4 worm cellular contexts compared by ENCODE assay signal in genomic region chrII:13575018-13575948, ce11.
A peak's percentile ranks its signal among the peaks of the same experiment; 100 is the strongest.
TF ChIP-seq lines count a peak whose summit lies in the region.

mrpl-37 (minus strand) TSS chrII:13575068.
lin-38 (plus strand) TSS chrII:13575925.

TF ChIP-seq in whole organism, L2 larva, 48 proteins besides CTCF, POLR2A, EP300 and RAD21:
- no peak for TF ChIP-seq unc-62 (GFP tag; optimal IDR thresholded peaks at IDR 0.05; lab: Kevin White, UChicago)
- TF ChIP-seq lsy-2 (tag; optimal IDR thresholded peaks at IDR 0.05; lab: Kevin White, UChicago): peak; percentile 30 to 79
- TF ChIP-seq R02D3.7 (tag; optimal IDR thresholded peaks at IDR 0.05; lab: Kevin White, UChicago): no peak
- TF ChIP-seq ama-1 (optimal IDR thresholded peaks at IDR 0.05; lab: Kevin White, UChicago): no peak
- peak; percentile 68 for TF ChIP-seq crh-2 (tag; optimal IDR thresholded peaks at IDR 0.05; lab: Kevin White, UChicago)
- TF ChIP-seq unc-39 (tag; optimal IDR thresholded peaks at IDR 0.05; lab: Kevin White, UChicago): no peak
- peak; percentile 31 for TF ChIP-seq ceh-16 (tag; optimal IDR thresholded peaks at IDR 0.05; lab: Kevin White, UChicago)
- TF ChIP-seq ceh-82 (tag; optimal IDR thresholded peaks at IDR 0.05; lab: Kevin White, UChicago): no peak
- TF ChIP-seq lin-13 (GFP tag; optimal IDR thresholded peaks at IDR 0.05; lab: Kevin White, UChicago): peak; percentile 94
- peak; percentile 22 for TF ChIP-seq sem-4 (tag; optimal IDR thresholded peaks at IDR 0.05; lab: Kevin White, UChicago)
- TF ChIP-seq snpc-4 (tag; optimal IDR thresholded peaks at IDR 0.05; lab: Kevin White, UChicago): peak; percentile 66
- TF ChIP-seq aly-2 (tag; optimal IDR thresholded peaks at IDR 0.05; lab: Kevin White, UChicago): no peak
- TF ChIP-seq nhr-129 (tag; optimal IDR thresholded peaks at IDR 0.05; lab: Kevin White, UChicago): peak; percentile 79
- TF ChIP-seq fos-1 (tag; optimal IDR thresholded peaks at IDR 0.05; lab: Kevin White, UChicago): peak; percentile 22
- TF ChIP-seq sma-9 (GFP tag; optimal IDR thresholded peaks at IDR 0.05; lab: Kevin White, UChicago): no peak
- TF ChIP-seq sma-9 (tag; optimal IDR thresholded peaks at IDR 0.05; lab: Kevin White, UChicago): no peak
- TF ChIP-seq gmeb-1 (tag; optimal IDR thresholded peaks at IDR 0.05; lab: Kevin White, UChicago): peak; percentile 62
- no peak for TF ChIP-seq ztf-4 (tag; optimal IDR thresholded peaks at IDR 0.05; lab: Kevin White, UChicago)
- TF ChIP-seq unc-55 (GFP tag; optimal IDR thresholded peaks at IDR 0.05; lab: Kevin White, UChicago): peak; percentile 96
- TF ChIP-seq lin-11 (tag; optimal IDR thresholded peaks at IDR 0.05; lab: Kevin White, UChicago): peak; percentile 69
- TF ChIP-seq mab-5 (tag; optimal IDR thresholded peaks at IDR 0.05; lab: Kevin White, UChicago): peak; percentile 7
- TF ChIP-seq F13H6.1 (tag; optimal IDR thresholded peaks at IDR 0.05; lab: Kevin White, UChicago): peak; percentile 52
- no peak for TF ChIP-seq peb-1 (tag; optimal IDR thresholded peaks at IDR 0.05; lab: Kevin White, UChicago)
- TF ChIP-seq C34F6.9 (tag; optimal IDR thresholded peaks at IDR 0.05; lab: Kevin White, UChicago): peak; percentile 65

TF ChIP-seq in whole organism, L4 larva, 104 proteins besides CTCF, POLR2A, EP300 and RAD21 (continues in another document):
- TF ChIP-seq ceh-44 (GFP tag; IDR thresholded peaks at IDR 0.05; lab: Robert Waterston, UW) (no peak), dve-1 (tag; optimal IDR thresholded peaks at IDR 0.05; lab: Kevin White, UChicago; ENCODE audit: insufficient read depth) (peak; percentile 64), aly-2 (tag; optimal IDR thresholded peaks at IDR 0.05; lab: Kevin White, UChicago) (no peak), hif-1 (tag; optimal IDR thresholded peaks at IDR 0.05; lab: Kevin White, UChicago) (peak in 1 of 2 experiments; percentile 63), pqm-1 (tag; optimal IDR thresholded peaks at IDR 0.05; lab: Kevin White, UChicago) (no peak), nhr-111 (GFP tag; optimal IDR thresholded peaks at IDR 0.05; lab: Kevin White, UChicago) (no peak), egl-43 (GFP tag; IDR thresholded peaks at IDR 0.05; lab: Robert Waterston, UW) (0 out of 2 replicates have a peak, but pooled peaks have one; percentile 47), dmd-6 (GFP tag; IDR thresholded peaks at IDR 0.05; lab: Robert Waterston, UW) (no peak), hlh-11 (tag; optimal IDR thresholded peaks at IDR 0.05; lab: Kevin White, UChicago) (no peak), ceh-62 (tag; optimal IDR thresholded peaks at IDR 0.05; lab: Kevin White, UChicago) (no peak), fos-1 (tag; optimal IDR thresholded peaks at IDR 0.05; lab: Kevin White, UChicago) (no peak), nhr-102 (tag; optimal IDR thresholded peaks at IDR 0.05; lab: Kevin White, UChicago) (no peak), Y48G9A.11 (GFP tag; IDR thresholded peaks at IDR 0.05; lab: Robert Waterston, UW) (no peak), zip-11 (GFP tag; IDR thresholded peaks at IDR 0.05; lab: Robert Waterston, UW) (no peak), ceh-82 (tag; optimal IDR thresholded peaks at IDR 0.05; lab: Kevin White, UChicago) (no peak), nhr-11 (tag; optimal IDR thresholded peaks at IDR 0.05; lab: Kevin White, UChicago) (peak; percentile 48), ZK546.5 (tag; optimal IDR thresholded peaks at IDR 0.05; lab: Kevin White, UChicago) (no peak), zfp-2 (tag; optimal IDR thresholded peaks at IDR 0.05; lab: Kevin White, UChicago) (no peak), nhr-25 (tag; optimal IDR thresholded peaks at IDR 0.05; lab: Kevin White, UChicago; ENCODE audit: borderline replicate concordance, insufficient read depth) (peak; percentile 5), fkh-10 (GFP tag; optimal IDR thresholded peaks at IDR 0.05; lab: Kevin White, UChicago) (peak; percentile 53), ceh-20 (GFP tag; IDR thresholded peaks at IDR 0.05; lab: Robert Waterston, UW) (no peak), nhr-10 (tag; optimal IDR thresholded peaks at IDR 0.05; lab: Kevin White, UChicago) (no peak), lin-39 (tag; optimal IDR thresholded peaks at IDR 0.05; lab: Kevin White, UChicago) (no peak), ZK337.2 (GFP tag; IDR thresholded peaks at IDR 0.05; lab: Robert Waterston, UW) (no peak)

TF ChIP-seq in whole organism, late embryonic, 69 proteins besides CTCF, POLR2A, EP300 and RAD21 (continues in another document):
- peak; percentile 67 for TF ChIP-seq nfya-1 (tag; optimal IDR thresholded peaks at IDR 0.05; lab: Kevin White, UChicago)
- no peak for TF ChIP-seq gmeb-2 (tag; optimal IDR thresholded peaks at IDR 0.05; lab: Kevin White, UChicago)
- TF ChIP-seq hlh-6 (tag; optimal IDR thresholded peaks at IDR 0.05; lab: Kevin White, UChicago): no peak
- TF ChIP-seq fax-1 (tag; optimal IDR thresholded peaks at IDR 0.05; lab: Kevin White, UChicago): no peak
- no peak for TF ChIP-seq K09A11.1 (tag; optimal IDR thresholded peaks at IDR 0.05; lab: Kevin White, UChicago; ENCODE audit: insufficient read depth)
- no peak for TF ChIP-seq pat-9 (tag; optimal IDR thresholded peaks at IDR 0.05; lab: Kevin White, UChicago)
- TF ChIP-seq ceh-6 (GFP tag; optimal IDR thresholded peaks at IDR 0.05; lab: Kevin White, UChicago): no peak
- TF ChIP-seq elt-4 (tag; optimal IDR thresholded peaks at IDR 0.05; lab: Kevin White, UChicago): no peak
- TF ChIP-seq zip-5 (tag; optimal IDR thresholded peaks at IDR 0.05; lab: Kevin White, UChicago): no peak
- TF ChIP-seq ceh-19 (GFP tag; optimal IDR thresholded peaks at IDR 0.05; lab: Kevin White, UChicago): no peak
- TF ChIP-seq ama-1 (optimal IDR thresholded peaks at IDR 0.05; lab: Kevin White, UChicago): no peak
- no peak for TF ChIP-seq K02D7.2 (tag; optimal IDR thresholded peaks at IDR 0.05; lab: Kevin White, UChicago)
- no peak for TF ChIP-seq hlh-13 (GFP tag; optimal IDR thresholded peaks at IDR 0.05; lab: Kevin White, UChicago)
- TF ChIP-seq ref-2 (tag; optimal IDR thresholded peaks at IDR 0.05; lab: Kevin White, UChicago): no peak
- no peak for TF ChIP-seq sox-2 (GFP tag; IDR thresholded peaks at IDR 0.05; lab: Robert Waterston, UW)
- no peak for TF ChIP-seq odd-2 (tag; optimal IDR thresholded peaks at IDR 0.05; lab: Kevin White, UChicago)
- TF ChIP-seq ceh-48 (tag; optimal IDR thresholded peaks at IDR 0.05; lab: Kevin White, UChicago): peak; percentile 69
- peak; percentile 50 for TF ChIP-seq tbx-2 (tag; optimal IDR thresholded peaks at IDR 0.05; lab: Kevin White, UChicago)
- no peak for TF ChIP-seq unc-86 (tag; optimal IDR thresholded peaks at IDR 0.05; lab: Kevin White, UChicago)
- no peak for TF ChIP-seq nhr-11 (tag; optimal IDR thresholded peaks at IDR 0.05; lab: Kevin White, UChicago)
- TF ChIP-seq pqm-1 (tag; optimal IDR thresholded peaks at IDR 0.05; lab: Kevin White, UChicago): no peak
- TF ChIP-seq eyg-1 (tag; optimal IDR thresholded peaks at IDR 0.05; lab: Kevin White, UChicago): no peak
- TF ChIP-seq ceh-30 (tag; optimal IDR thresholded peaks at IDR 0.05; lab: Kevin White, UChicago): no peak
- no peak for TF ChIP-seq npax-4 (tag; optimal IDR thresholded peaks at IDR 0.05; lab: Kevin White, UChicago)
- no peak for TF ChIP-seq unc-55 (GFP tag; optimal IDR thresholded peaks at IDR 0.05; lab: Kevin White, UChicago)
- no peak for TF ChIP-seq C38D4.7 (GFP tag; optimal IDR thresholded peaks at IDR 0.05; lab: Kevin White, UChicago)
- no peak for TF ChIP-seq mec-3 (tag; optimal IDR thresholded peaks at IDR 0.05; lab: Kevin White, UChicago; ENCODE audit: borderline replicate concordance)

TF ChIP-seq in whole organism, mixed stage, embryonic, 35 proteins besides CTCF, POLR2A, EP300 and RAD21 (continues in another document):
- no peak for TF ChIP-seq M03D4.4 (tag; optimal IDR thresholded peaks at IDR 0.05; lab: Kevin White, UChicago)
- TF ChIP-seq zip-8 (tag; optimal IDR thresholded peaks at IDR 0.05; lab: Kevin White, UChicago): no peak
- no peak for TF ChIP-seq nhr-2 (tag; optimal IDR thresholded peaks at IDR 0.05; lab: Kevin White, UChicago)
- no peak for TF ChIP-seq nhr-12 (tag; optimal IDR thresholded peaks at IDR 0.05; lab: Kevin White, UChicago)
- no peak for TF ChIP-seq unc-62 (GFP tag; optimal IDR thresholded peaks at IDR 0.05; lab: Kevin White, UChicago)
- no peak for TF ChIP-seq bed-3 (GFP tag; optimal IDR thresholded peaks at IDR 0.05; lab: Kevin White, UChicago)
- peak; percentile 53 for TF ChIP-seq lin-13 (tag; optimal IDR thresholded peaks at IDR 0.05; lab: Kevin White, UChicago)
- no peak for TF ChIP-seq sem-2 (GFP tag; optimal IDR thresholded peaks at IDR 0.05; lab: Kevin White, UChicago)
- no peak for TF ChIP-seq sptf-1 (tag; optimal IDR thresholded peaks at IDR 0.05; lab: Kevin White, UChicago)
- TF ChIP-seq unc-39 (tag; optimal IDR thresholded peaks at IDR 0.05; lab: Kevin White, UChicago): no peak
- TF ChIP-seq mep-1 (tag; optimal IDR thresholded peaks at IDR 0.05; lab: Kevin White, UChicago): peak; percentile 92
- no peak for TF ChIP-seq cnd-1 (tag; optimal IDR thresholded peaks at IDR 0.05; lab: Kevin White, UChicago)
- TF ChIP-seq mab-5 (tag; optimal IDR thresholded peaks at IDR 0.05; lab: Kevin White, UChicago): no peak
- peak; percentile 49 for TF ChIP-seq hlh-1 (tag; optimal IDR thresholded peaks at IDR 0.05; lab: Kevin White, UChicago)
- TF ChIP-seq lin-32 (GFP tag; optimal IDR thresholded peaks at IDR 0.05; lab: Kevin White, UChicago): no peak
- no peak for TF ChIP-seq ham-2 (GFP tag; optimal IDR thresholded peaks at IDR 0.05; lab: Kevin White, UChicago)
- peak; percentile 33 for TF ChIP-seq ceh-39 (tag; optimal IDR thresholded peaks at IDR 0.05; lab: Kevin White, UChicago)
- peak; percentile 77 for TF ChIP-seq nhr-237 (tag; optimal IDR thresholded peaks at IDR 0.05; lab: Kevin White, UChicago)
- TF ChIP-seq elt-3 (tag; optimal IDR thresholded peaks at IDR 0.05; lab: Kevin White, UChicago): no peak
- TF ChIP-seq tbx-8 (GFP tag; optimal IDR thresholded peaks at IDR 0.05; lab: Kevin White, UChicago): no peak
- TF ChIP-seq lsy-2 (tag; optimal IDR thresholded peaks at IDR 0.05; lab: Kevin White, UChicago): peak; percentile 60
- TF ChIP-seq nhr-28 (tag; optimal IDR thresholded peaks at IDR 0.05; lab: Kevin White, UChicago): no peak
- TF ChIP-seq ceh-43 (GFP tag; optimal IDR thresholded peaks at IDR 0.05; lab: Kevin White, UChicago): no peak
- TF ChIP-seq drap-1 (GFP tag; optimal IDR thresholded peaks at IDR 0.05; lab: Kevin White, UChicago): no peak
- no peak for TF ChIP-seq snpc-4 (tag; optimal IDR thresholded peaks at IDR 0.05; lab: Kevin White, UChicago)
- TF ChIP-seq nhr-76 (tag; optimal IDR thresholded peaks at IDR 0.05; lab: Kevin White, UChicago): no peak
- TF ChIP-seq unc-120 (tag; optimal IDR thresholded peaks at IDR 0.05; lab: Kevin White, UChicago; ENCODE audit: poor library complexity, severe bottlenecking): peak; percentile 60
- no peak for TF ChIP-seq mls-2 (tag; optimal IDR thresholded peaks at IDR 0.05; lab: Kevin White, UChicago)
- TF ChIP-seq blmp-1 (tag; optimal IDR thresholded peaks at IDR 0.05; lab: Kevin White, UChicago): no peak
- TF ChIP-seq pha-4 (tag; optimal IDR thresholded peaks at IDR 0.05; lab: Kevin White, UChicago): peak; percentile 66
- TF ChIP-seq ztf-11 (tag; optimal IDR thresholded peaks at IDR 0.05; lab: Kevin White, UChicago): no peak
